Worm (Caenorhabditis elegans) whole organism, young adult: Measurements from ENCODE around the gene ZK742.3.

ENCODE experiments used
- B0035.1 ChIP-seq: sonication (generic microtip); optimal IDR thresholded peaks from 2 replicates; lab custom pipeline; 2016; ENCODE audit warnings: missing genetic modification characterization, mild to moderate bottlenecking, missing compliant biosample characterization, missing genotype, missing genetic modification reagents
- B0336.3 ChIP-seq: fragments of 200-800 bp; sonication (Bioruptor generic); IDR thresholded peaks from 2 replicates; pipeline ENCODE4 v1.3.6; 2022; ENCODE audit warnings: missing genetic modification characterization, missing compliant biosample characterization
- D2030.7 ChIP-seq: fragments of 200-800 bp; sonication (Bioruptor generic); IDR thresholded peaks from 2 replicates; pipeline ENCODE4 v1.3.6; 2022; ENCODE audit warnings: missing genetic modification reagents, missing genetic modification characterization, missing compliant biosample characterization
- F33H1.4 ChIP-seq: fragments of 200-800 bp; sonication (Bioruptor generic); IDR thresholded peaks from 2 replicates; pipeline ENCODE4 v1.3.6; 2022; ENCODE audit warnings: missing genetic modification reagents, missing genetic modification characterization, missing compliant biosample characterization
- F37B4.10 ChIP-seq: fragments of 200-800 bp; sonication (Bioruptor generic); IDR thresholded peaks from 2 replicates; pipeline ENCODE4 v1.3.6; 2022; ENCODE audit warnings: missing genetic modification characterization, missing compliant biosample characterization
- F49E8.2 ChIP-seq: sonication (generic microtip); optimal IDR thresholded peaks from 3 replicates; lab custom pipeline; 2017; ENCODE audit warnings: missing genetic modification characterization, mild to moderate bottlenecking, missing compliant biosample characterization, antibody characterized with exemption, moderate library complexity; ENCODE audit not compliant: insufficient read depth
- T26A5.8 ChIP-seq: sonication (generic microtip); optimal IDR thresholded peaks from 2 replicates; lab custom pipeline; 2016; ENCODE audit warnings: missing genetic modification characterization, missing compliant biosample characterization
- Y53F4B.3 ChIP-seq: fragments of 200-800 bp; sonication (Bioruptor generic); IDR thresholded peaks from 2 replicates; pipeline ENCODE4 v1.3.6; 2022; ENCODE audit warnings: missing genetic modification reagents, missing genetic modification characterization, missing compliant biosample characterization
- ama-1 ChIP-seq, 3 experiments: fragments of 150-350 bp in 1 of 3; sonication (generic microtip) in 2 of 3; optimal IDR thresholded peaks; 2 replicates each; lab custom pipeline; 2014 to 2018; ENCODE audit warnings: missing biosample characterization in 2 of 3, missing genetic modification characterization in 2 of 3, missing genetic modification reagents in 2 of 3
- aptf-3 ChIP-seq: fragments of 200-800 bp; sonication (Bioruptor generic); IDR thresholded peaks from 2 replicates; pipeline ENCODE4 v1.3.6; 2022; ENCODE audit warnings: missing genetic modification characterization, missing compliant biosample characterization
- athp-1 ChIP-seq: sonication (generic microtip); optimal IDR thresholded peaks from 2 replicates; lab custom pipeline; 2017; ENCODE audit warnings: mild to moderate bottlenecking, missing genetic modification characterization, missing compliant biosample characterization
- attf-3 ChIP-seq: fragments of 200-800 bp; sonication (Bioruptor generic); conservative IDR thresholded peaks from 2 replicates; pipeline ENCODE4 v1.3.6; 2022; ENCODE audit warnings: missing genetic modification reagents, missing genetic modification characterization, missing compliant biosample characterization
- attf-6 ChIP-seq: fragments of 200-800 bp; sonication (Bioruptor generic); IDR thresholded peaks from 2 replicates; pipeline ENCODE4 v1.3.6; 2022; ENCODE audit warnings: missing genetic modification reagents, missing genetic modification characterization, missing compliant biosample characterization
- bed-1 ChIP-seq: fragments of 200-800 bp; sonication (Bioruptor generic); IDR thresholded peaks from 2 replicates; pipeline ENCODE4 v1.3.6; 2022; ENCODE audit warnings: missing genetic modification reagents, missing genetic modification characterization, missing compliant biosample characterization
- bed-2 ChIP-seq: fragments of 200-800 bp; sonication (Bioruptor generic); IDR thresholded peaks from 2 replicates; pipeline ENCODE4 v1.3.6; 2022; ENCODE audit warnings: missing genetic modification reagents, missing genetic modification characterization, missing compliant biosample characterization
- cebp-2 ChIP-seq: fragments of 200-800 bp; sonication (Bioruptor generic); IDR thresholded peaks from 2 replicates; pipeline ENCODE4 v1.3.6; 2022; ENCODE audit warnings: missing genetic modification characterization, missing compliant biosample characterization
- ceh-100 ChIP-seq: fragments of 200-800 bp; sonication (Bioruptor generic); IDR thresholded peaks from 2 replicates; pipeline ENCODE4 v1.3.6; 2022; ENCODE audit warnings: missing genetic modification reagents, missing genetic modification characterization, missing compliant biosample characterization
- ceh-40 ChIP-seq: fragments of 200-800 bp; sonication (Bioruptor generic); IDR thresholded peaks from 2 replicates; pipeline ENCODE4 v1.3.6; 2022; ENCODE audit warnings: missing genetic modification characterization, missing compliant biosample characterization
- ceh-58 ChIP-seq: fragments of 200-800 bp; sonication (Bioruptor generic); IDR thresholded peaks from 2 replicates; pipeline ENCODE4 v1.3.6; 2022; ENCODE audit warnings: missing genetic modification characterization, missing compliant biosample characterization
- ceh-91 ChIP-seq: fragments of 200-800 bp; sonication (Bioruptor generic); IDR thresholded peaks from 2 replicates; pipeline ENCODE4 v1.3.6; 2022; ENCODE audit warnings: missing genetic modification reagents, missing genetic modification characterization, missing compliant biosample characterization
- dox-1 ChIP-seq: fragments of 200-800 bp; sonication (Bioruptor generic); IDR thresholded peaks from 2 replicates; pipeline ENCODE4 v1.3.6; 2022; ENCODE audit warnings: missing genetic modification reagents, missing genetic modification characterization, missing compliant biosample characterization
- dpl-1 ChIP-seq: fragments of 150-350 bp; optimal IDR thresholded peaks from 2 replicates; lab custom pipeline; 2014; ENCODE audit warnings: missing biosample characterization, missing genetic modification reagents, missing genetic modification characterization
- efl-1 ChIP-seq: fragments of 150-350 bp; optimal IDR thresholded peaks from 2 replicates; lab custom pipeline; 2014; ENCODE audit warnings: missing biosample characterization, missing genetic modification reagents, missing genetic modification characterization
- egrh-3 ChIP-seq: fragments of 200-800 bp; sonication (Bioruptor generic); IDR thresholded peaks from 2 replicates; pipeline ENCODE4 v1.3.6; 2022; ENCODE audit warnings: missing genetic modification reagents, missing genetic modification characterization, missing compliant biosample characterization
- ekl-4 ChIP-seq: fragments of 200-800 bp; sonication (Bioruptor generic); IDR thresholded peaks from 2 replicates; pipeline ENCODE4 v1.3.6; 2022; ENCODE audit warnings: missing genetic modification reagents, missing genetic modification characterization, missing compliant biosample characterization
- hlh-12 ChIP-seq: sonication (generic microtip); optimal IDR thresholded peaks from 2 replicates; lab custom pipeline; 2016; ENCODE audit warnings: missing genetic modification characterization, missing compliant biosample characterization
- hmg-1.2 ChIP-seq: fragments of 200-800 bp; sonication (Bioruptor generic); IDR thresholded peaks from 2 replicates; pipeline ENCODE4 v1.3.6; 2022; ENCODE audit warnings: missing genetic modification reagents, missing genetic modification characterization, missing compliant biosample characterization
- hrde-1 ChIP-seq: sonication (generic microtip); optimal IDR thresholded peaks from 2 replicates; lab custom pipeline; 2016; ENCODE audit warnings: missing genetic modification characterization, mild to moderate bottlenecking, missing compliant biosample characterization, moderate library complexity, missing genotype, missing genetic modification reagents, borderline replicate concordance
- hsf-1 ChIP-seq: fragments of 200-800 bp; sonication (Bioruptor generic); IDR thresholded peaks from 2 replicates; pipeline ENCODE4 v1.3.6; 2022; ENCODE audit warnings: missing genetic modification reagents, missing genetic modification characterization, missing compliant biosample characterization
- lag-1 ChIP-seq: fragments of 200-800 bp; sonication (Bioruptor generic); IDR thresholded peaks from 2 replicates; pipeline ENCODE4 v1.3.6; 2022; ENCODE audit warnings: missing genetic modification reagents, missing genetic modification characterization, missing compliant biosample characterization
- lin-26 ChIP-seq: fragments of 200-800 bp; sonication (Bioruptor generic); IDR thresholded peaks from 2 replicates; pipeline ENCODE4 v1.3.6; 2022; ENCODE audit warnings: missing genetic modification reagents, missing genetic modification characterization, missing compliant biosample characterization
- lir-1 ChIP-seq: fragments of 200-800 bp; sonication (Bioruptor generic); conservative IDR thresholded peaks from 2 replicates; pipeline ENCODE4 v1.3.6; 2022; ENCODE audit warnings: missing genetic modification reagents, missing genetic modification characterization, missing compliant biosample characterization
- lsl-1 ChIP-seq: fragments of 200-800 bp; sonication (Bioruptor generic); optimal IDR thresholded peaks from 2 replicates; lab custom pipeline; 2018; ENCODE audit warnings: mild to moderate bottlenecking, missing genetic modification characterization, moderate library complexity, missing compliant biosample characterization
- madf-3 ChIP-seq: fragments of 200-800 bp; sonication (Bioruptor generic); IDR thresholded peaks from 2 replicates; pipeline ENCODE4 v1.3.6; 2022; ENCODE audit warnings: missing genetic modification reagents, missing genetic modification characterization, missing compliant biosample characterization
- madf-6 ChIP-seq: fragments of 200-800 bp; sonication (Bioruptor generic); IDR thresholded peaks from 2 replicates; pipeline ENCODE4 v1.3.6; 2022; ENCODE audit warnings: missing genetic modification reagents, missing genetic modification characterization, missing compliant biosample characterization
- madf-8 ChIP-seq: fragments of 200-800 bp; sonication (Bioruptor generic); conservative IDR thresholded peaks from 2 replicates; pipeline ENCODE4 v1.3.6; 2022; ENCODE audit warnings: missing genetic modification reagents, missing genetic modification characterization, missing compliant biosample characterization
- mel-28 ChIP-seq: sonication (generic microtip); optimal IDR thresholded peaks from 2 replicates; lab custom pipeline; 2016; ENCODE audit warnings: borderline replicate concordance, mild to moderate bottlenecking, missing genetic modification characterization, missing compliant biosample characterization
- nfyb-1 ChIP-seq: fragments of 200-800 bp; sonication (Bioruptor generic); IDR thresholded peaks from 2 replicates; pipeline ENCODE4 v1.3.6; 2022; ENCODE audit warnings: missing genetic modification reagents, missing genetic modification characterization, missing compliant biosample characterization
- rcor-1 ChIP-seq: fragments of 200-800 bp; sonication (Bioruptor generic); IDR thresholded peaks from 2 replicates; pipeline ENCODE4 v1.3.6; 2022; ENCODE audit warnings: missing genetic modification reagents, missing genetic modification characterization, missing compliant biosample characterization
- repo-1 ChIP-seq: sonication (generic microtip); optimal IDR thresholded peaks from 2 replicates; lab custom pipeline; 2017; ENCODE audit warnings: mild to moderate bottlenecking, missing genetic modification characterization, missing compliant biosample characterization
- snpc-1.3 ChIP-seq: sonication (generic microtip); optimal IDR thresholded peaks from 2 replicates; lab custom pipeline; 2017; ENCODE audit warnings: missing genetic modification characterization, mild to moderate bottlenecking, missing compliant biosample characterization, antibody characterized with exemption, moderate library complexity, missing genotype, missing genetic modification reagents; ENCODE audit not compliant: insufficient read depth
- snpc-4 ChIP-seq, 5 experiments: fragments of 150-350 bp in 1 of 5; sonication (generic microtip) in 4 of 5; optimal IDR thresholded peaks; 2 replicates each; lab custom pipeline; 2014 to 2018; ENCODE audit warnings: missing genetic modification characterization in 5 of 5, missing biosample characterization in 3 of 5, antibody characterized with exemption in 2 of 5, mild to moderate bottlenecking in 2 of 5, missing compliant biosample characterization in 2 of 5, missing genotype in 2 of 5, moderate library complexity in 2 of 5, missing genetic modification reagents in 1 of 5
- xnd-1 ChIP-seq: sonication (generic microtip); optimal IDR thresholded peaks from 2 replicates; lab custom pipeline; 2016; ENCODE audit warnings: missing genotype, missing genetic modification reagents, missing genetic modification characterization, missing compliant biosample characterization
- ztf-25 ChIP-seq: fragments of 200-800 bp; sonication (Bioruptor generic); IDR thresholded peaks from 2 replicates; pipeline ENCODE4 v1.3.6; 2022; ENCODE audit warnings: missing genetic modification reagents, missing genetic modification characterization, missing compliant biosample characterization
- ztf-3 ChIP-seq: fragments of 200-800 bp; sonication (Bioruptor generic); optimal IDR thresholded peaks from 2 replicates; lab custom pipeline; 2018; ENCODE audit warnings: mild to moderate bottlenecking, missing genetic modification characterization, missing compliant biosample characterization
- ztf-6 ChIP-seq: fragments of 200-800 bp; sonication (Bioruptor generic); IDR thresholded peaks from 2 replicates; pipeline ENCODE4 v1.3.6; 2022; ENCODE audit warnings: missing genetic modification reagents, missing genetic modification characterization, missing compliant biosample characterization

ZK742.3 gene

ce11 chrV:7853900-7854299 is 44.2 kb upstream of the ZK742.3 start:
- TF ChIP-seq cebp-2 (GFP tag; lab: Robert Waterston, UW) (no peak), lag-1 (GFP tag; lab: Robert Waterston, UW) (no peak), dpl-1 (GFP tag; lab: Kevin White, UChicago) (peak; percentile 47), B0035.1 (tag; lab: Kevin White, UChicago) (no peak), ceh-91 (GFP tag; lab: Robert Waterston, UW) (peak; percentile 38; the same call in 1 of the 2 replicates), snpc-4 (GFP tag; optimal IDR thresholded peaks at IDR 0.05; lab: Kevin White, UChicago) (no peak), snpc-4 (tag; optimal IDR thresholded peaks at IDR 0.05; lab: Kevin White, UChicago) (peak in 1 of 4 experiments; percentile 26), hmg-1.2 (GFP tag; lab: Robert Waterston, UW) (peak; percentile 43; the same call in 1 of the 2 replicates), rcor-1 (GFP tag; lab: Robert Waterston, UW) (no peak), madf-6 (GFP tag; lab: Robert Waterston, UW) (peak; percentile 76), dox-1 (GFP tag; lab: Robert Waterston, UW) (peak; percentile 47), attf-3 (GFP tag; lab: Robert Waterston, UW) (no peak), madf-8 (GFP tag; lab: Robert Waterston, UW) (peak; percentile 42), F33H1.4 (peak; percentile 87), efl-1 (GFP tag; lab: Kevin White, UChicago) (peak; percentile 85), hlh-12 (tag; lab: Kevin White, UChicago) (no peak), D2030.7 (GFP tag; lab: Robert Waterston, UW) (peak; percentile 45; the same call in 1 of the 2 replicates), bed-1 (GFP tag; lab: Robert Waterston, UW) (no peak), ztf-25 (no peak), hsf-1 (peak; percentile 64), snpc-1.3 (tag; lab: Kevin White, UChicago) (peak; percentile 14), lsl-1 (GFP tag; lab: Kevin White, UChicago) (peak; percentile 84), nfyb-1 (GFP tag; lab: Robert Waterston, UW) (no peak), aptf-3 (GFP tag; lab: Robert Waterston, UW) (no peak), xnd-1 (tag; lab: Kevin White, UChicago) (peak; percentile 75)

- TF ChIP-seq lir-1 (GFP tag; lab: Robert Waterston, UW) (no peak), egrh-3 (GFP tag; lab: Robert Waterston, UW) (no peak), attf-6 (GFP tag; lab: Robert Waterston, UW) (peak; percentile 38; the same call in 1 of the 2 replicates), bed-2 (GFP tag; lab: Robert Waterston, UW) (no peak), Y53F4B.3 (GFP tag; lab: Robert Waterston, UW) (no peak), T26A5.8 (tag; lab: Kevin White, UChicago) (no peak), ama-1 (optimal IDR thresholded peaks at IDR 0.05; lab: Kevin White, UChicago) (no peak), ama-1 (GFP tag; optimal IDR thresholded peaks at IDR 0.05; lab: Kevin White, UChicago) (no peak), ceh-100 (GFP tag; lab: Robert Waterston, UW) (no peak), ceh-58 (GFP tag; lab: Robert Waterston, UW) (no peak), ekl-4 (GFP tag; lab: Robert Waterston, UW) (0 out of 2 replicates have a peak, but pooled peaks have one; percentile 56), ceh-40 (GFP tag; lab: Robert Waterston, UW) (no peak), hlh-12 (tag; lab: Kevin White, UChicago) (no peak), repo-1 (tag; lab: Kevin White, UChicago) (no peak), madf-3 (GFP tag; lab: Robert Waterston, UW) (no peak), hrde-1 (tag; lab: Kevin White, UChicago) (no peak), ztf-6 (no peak), nfyb-1 (GFP tag; lab: Robert Waterston, UW) (no peak), F49E8.2 (tag; lab: Kevin White, UChicago) (peak; percentile 73), dox-1 (GFP tag; lab: Robert Waterston, UW) (no peak), ztf-3 (no peak), F37B4.10 (GFP tag; lab: Robert Waterston, UW) (no peak), snpc-4 (GFP tag; optimal IDR thresholded peaks at IDR 0.05; lab: Kevin White, UChicago) (no peak), snpc-4 (tag; optimal IDR thresholded peaks at IDR 0.05; lab: Kevin White, UChicago) (no peak), lin-26 (GFP tag; lab: Robert Waterston, UW) (no peak), B0336.3 (GFP tag; lab: Robert Waterston, UW) (no peak), D2030.7 (GFP tag; lab: Robert Waterston, UW) (no peak), mel-28 (tag; lab: Kevin White, UChicago) (no peak), hsf-1 (peak; percentile 84), athp-1 (tag; lab: Kevin White, UChicago) (no peak), rcor-1 (GFP tag; lab: Robert Waterston, UW) (no peak)
Observed at ce11 chrV:7852078-7852477, 42.4 kb upstream of the ZK742.3 start.
